Fruit fly (Drosophila melanogaster): Measurements from ENCODE around the gene CG12288.

DNA sequence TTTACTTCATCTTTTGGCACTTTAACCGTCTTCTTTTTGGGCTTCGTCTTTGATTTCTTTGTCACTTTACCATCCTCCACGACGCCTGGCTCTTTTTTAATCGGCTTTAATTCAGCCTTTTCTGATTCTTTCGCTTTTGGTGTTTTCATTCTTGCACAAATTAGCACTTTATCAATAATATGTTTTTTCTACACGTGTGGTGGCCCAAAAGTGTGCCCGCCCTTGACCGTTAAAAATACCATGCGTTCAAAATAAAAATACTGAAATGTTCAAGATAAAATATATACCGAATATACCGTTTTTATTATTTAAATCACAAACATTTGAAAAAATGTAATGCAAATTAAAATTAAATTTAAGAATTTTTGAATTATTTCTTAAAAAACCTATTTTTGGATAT lies at the start of gene CG12288:
- TF ChIP-seq gcm2 (GFP tag; optimal IDR thresholded peaks at IDR 0.05) (no peak), p53 (GFP tag; optimal IDR thresholded peaks at IDR 0.05) (no peak), Sox102F (GFP tag; optimal IDR thresholded peaks at IDR 0.05) (no peak), cad (GFP tag; optimal IDR thresholded peaks at IDR 0.05) (no peak)

All from whole organism, embryonic.